Fruit fly (Drosophila melanogaster) whole organism, embryonic: Measurements from ENCODE around the gene Gfat2.

ENCODE experiments used
- Aef1 ChIP-seq: fragments of 200-800 bp; sonication (Bioruptor generic); IDR thresholded peaks from 3 replicates; pipeline ENCODE4 v1.3.6; 2022; ENCODE audit warnings: missing biosample characterization, missing genetic modification characterization
- Bdp1 ChIP-seq: fragments of 200-800 bp; sonication (Bioruptor generic); optimal IDR thresholded peaks from 3 replicates; lab custom pipeline; 2016; ENCODE audit warnings: missing biosample characterization, missing genetic modification characterization
- Bgb ChIP-seq: fragments of 200-800 bp; sonication (Bioruptor generic); IDR thresholded peaks from 2 replicates; pipeline ENCODE4 v1.3.6; 2022; ENCODE audit warnings: missing biosample characterization, missing genetic modification characterization; ENCODE audit not compliant: partially characterized antibody
- CG14710 ChIP-seq: fragments of 200-800 bp; sonication (Bioruptor generic); optimal IDR thresholded peaks from 3 replicates; lab custom pipeline; 2019; ENCODE audit warnings: missing biosample characterization, mild to moderate bottlenecking, missing genetic modification characterization, moderate library complexity
- CG14965 ChIP-seq: fragments of 200-800 bp; sonication (Bioruptor generic); optimal IDR thresholded peaks from 2 replicates; lab custom pipeline; 2016; ENCODE audit warnings: missing biosample characterization, missing genetic modification characterization, borderline replicate concordance
- CG18619 ChIP-seq: fragments of 200-800 bp; sonication (Bioruptor generic); optimal IDR thresholded peaks from 3 replicates; lab custom pipeline; 2017; ENCODE audit warnings: missing biosample characterization, mild to moderate bottlenecking, missing genetic modification characterization
- CG2116 ChIP-seq: fragments of 200-800 bp; sonication (Bioruptor generic); optimal IDR thresholded peaks from 3 replicates; lab custom pipeline; 2018; ENCODE audit warnings: missing biosample characterization, mild to moderate bottlenecking, missing genetic modification characterization
- CG2875 ChIP-seq: fragments of 200-800 bp; sonication (Bioruptor generic); optimal IDR thresholded peaks from 2 replicates; lab custom pipeline; 2017; ENCODE audit warnings: missing biosample characterization, mild to moderate bottlenecking, missing genetic modification characterization, missing genetic modification reagents
- CG4328 ChIP-seq: fragments of 200-800 bp; sonication (Bioruptor generic); optimal IDR thresholded peaks from 3 replicates; lab custom pipeline; 2017; ENCODE audit warnings: missing biosample characterization, missing genetic modification reagents, missing genetic modification characterization
- CG43689 ChIP-seq: fragments of 200-800 bp; sonication (Bioruptor generic); IDR thresholded peaks from 2 replicates; pipeline ENCODE4 v1.3.6; 2022; ENCODE audit warnings: missing biosample characterization, missing genetic modification characterization
- CG7372 ChIP-seq: fragments of 200-800 bp; sonication (Bioruptor generic); IDR thresholded peaks from 2 replicates; pipeline ENCODE4 v1.3.6; 2022; ENCODE audit warnings: missing biosample characterization, missing genetic modification characterization
- CG7556 ChIP-seq: fragments of 200-800 bp; sonication (Bioruptor generic); optimal IDR thresholded peaks from 2 replicates; lab custom pipeline; 2017; ENCODE audit warnings: missing biosample characterization, mild to moderate bottlenecking, missing genetic modification characterization
- CG8281 ChIP-seq: fragments of 200-800 bp; sonication (Bioruptor generic); optimal IDR thresholded peaks from 2 replicates; lab custom pipeline; 2018; ENCODE audit warnings: missing biosample characterization, mild to moderate bottlenecking, missing genetic modification characterization, moderate library complexity
- CG8359 ChIP-seq: fragments of 200-800 bp; sonication (Bioruptor generic); optimal IDR thresholded peaks from 2 replicates; lab custom pipeline; 2017; ENCODE audit warnings: missing biosample characterization, mild to moderate bottlenecking, missing genetic modification characterization, borderline replicate concordance
- CG8765 ChIP-seq: fragments of 200-800 bp; sonication (Bioruptor generic); IDR thresholded peaks from 2 replicates; pipeline ENCODE4 v1.3.6; 2022; ENCODE audit warnings: missing biosample characterization, missing genetic modification characterization
- E2f1 ChIP-seq: fragments of 200-800 bp; sonication (Bioruptor generic); IDR thresholded peaks from 2 replicates; pipeline ENCODE4 v1.3.6; 2022; ENCODE audit warnings: missing biosample characterization, missing genetic modification characterization
- Fer1 ChIP-seq: fragments of 200-800 bp; sonication (Bioruptor generic); optimal IDR thresholded peaks from 2 replicates; lab custom pipeline; 2017; ENCODE audit warnings: missing biosample characterization, mild to moderate bottlenecking, missing genetic modification characterization
- Hand ChIP-seq: fragments of 200-800 bp; sonication (Bioruptor generic); optimal IDR thresholded peaks from 2 replicates; lab custom pipeline; 2017; ENCODE audit warnings: mild to moderate bottlenecking, missing biosample characterization, missing genetic modification reagents, missing genetic modification characterization
- Hmx ChIP-seq: fragments of 200-800 bp; sonication (Bioruptor generic); optimal IDR thresholded peaks from 2 replicates; lab custom pipeline; 2016; ENCODE audit warnings: missing biosample characterization, missing genetic modification characterization
- Hr78 ChIP-seq, 2 experiments: fragments of 200-800 bp in 1 of 2; fragments of >200 bp in 1 of 2; sonication (Bioruptor generic) in 1 of 2; optimal IDR thresholded peaks; 2 replicates each; lab custom pipeline; 2017 to 2019; ENCODE audit warnings: missing biosample characterization in 2 of 2, missing genetic modification characterization in 2 of 2, mild to moderate bottlenecking in 1 of 2, moderate library complexity in 1 of 2
- Max ChIP-seq: fragments of 200-800 bp; sonication (Bioruptor generic); optimal IDR thresholded peaks from 2 replicates; lab custom pipeline; 2016; ENCODE audit warnings: missing biosample characterization, mild to moderate bottlenecking, missing genetic modification characterization
- Mes4 ChIP-seq: fragments of 200-800 bp; sonication (Bioruptor generic); optimal IDR thresholded peaks from 2 replicates; lab custom pipeline; 2016; ENCODE audit warnings: missing biosample characterization, missing genetic modification characterization
- NK7.1 ChIP-seq: fragments of 200-800 bp; sonication (Bioruptor generic); optimal IDR thresholded peaks from 3 replicates; lab custom pipeline; 2016; ENCODE audit warnings: missing biosample characterization, missing genetic modification characterization
- NfI ChIP-seq: fragments of 200-800 bp; sonication (Bioruptor generic); optimal IDR thresholded peaks from 3 replicates; lab custom pipeline; 2018; ENCODE audit warnings: missing biosample characterization, mild to moderate bottlenecking, missing genetic modification characterization, moderate library complexity
- PHDP ChIP-seq: fragments of 200-800 bp; sonication (Bioruptor generic); optimal IDR thresholded peaks from 3 replicates; lab custom pipeline; 2018; ENCODE audit warnings: missing biosample characterization, mild to moderate bottlenecking, missing genetic modification characterization, moderate library complexity
- YL-1 ChIP-seq: fragments of 200-800 bp; sonication (Bioruptor generic); optimal IDR thresholded peaks from 3 replicates; lab custom pipeline; 2017; ENCODE audit warnings: missing biosample characterization, mild to moderate bottlenecking, missing genetic modification characterization
- bbx ChIP-seq: fragments of 200-800 bp; sonication (Bioruptor generic); IDR thresholded peaks from 2 replicates; pipeline ENCODE4 v1.3.6; 2022; ENCODE audit warnings: missing biosample characterization, missing genetic modification characterization; ENCODE audit not compliant: partially characterized antibody
- bigmax ChIP-seq: fragments of 200-800 bp; sonication (Bioruptor generic); optimal IDR thresholded peaks from 2 replicates; lab custom pipeline; 2018; ENCODE audit warnings: missing biosample characterization, mild to moderate bottlenecking, missing genetic modification characterization
- bsh ChIP-seq, 2 experiments: fragments of 200-800 bp; sonication (Bioruptor generic); optimal IDR thresholded peaks; 2 replicates each; lab custom pipeline; 2017 to 2018; ENCODE audit warnings: mild to moderate bottlenecking in 2 of 2, missing biosample characterization in 2 of 2, missing genetic modification characterization in 2 of 2, moderate library complexity in 1 of 2
- cas ChIP-seq: fragments of 200-800 bp; sonication (Bioruptor generic); IDR thresholded peaks from 2 replicates; pipeline ENCODE4 v1.3.6; 2022; ENCODE audit warnings: missing biosample characterization, missing genetic modification characterization
- caup ChIP-seq: fragments of 200-800 bp; sonication (Bioruptor generic); optimal IDR thresholded peaks from 3 replicates; lab custom pipeline; 2017; ENCODE audit warnings: missing biosample characterization, mild to moderate bottlenecking, missing genetic modification characterization, moderate library complexity; ENCODE audit not compliant: severe bottlenecking
- chn ChIP-seq: fragments of 200-800 bp; sonication (Bioruptor generic); optimal IDR thresholded peaks from 2 replicates; lab custom pipeline; 2016; ENCODE audit warnings: missing biosample characterization, missing genetic modification characterization
- dan ChIP-seq: fragments of 200-800 bp; sonication (Bioruptor generic); IDR thresholded peaks from 2 replicates; pipeline ENCODE4 v1.3.6; 2022; ENCODE audit warnings: missing biosample characterization, missing genetic modification characterization
- disco-r ChIP-seq: fragments of 200-800 bp; sonication (Bioruptor generic); optimal IDR thresholded peaks from 2 replicates; lab custom pipeline; 2016; ENCODE audit warnings: missing biosample characterization, missing genetic modification characterization
- hb ChIP-seq: fragments of 200-800 bp; sonication (Bioruptor generic); IDR thresholded peaks from 3 replicates; pipeline ENCODE4 v1.3.6; 2022; ENCODE audit warnings: missing biosample characterization, missing genetic modification characterization; ENCODE audit not compliant: partially characterized antibody
- insv ChIP-seq, 2 experiments: fragments of 200-800 bp; sonication (Bioruptor generic); optimal IDR thresholded peaks; 3 replicates each; lab custom pipeline; 2016 to 2018; ENCODE audit warnings: missing biosample characterization in 2 of 2, missing genetic modification characterization in 2 of 2
- kay ChIP-seq: fragments of 200-800 bp; sonication (Bioruptor generic); optimal IDR thresholded peaks from 2 replicates; lab custom pipeline; 2016; ENCODE audit warnings: missing biosample characterization, missing genetic modification characterization
- maf-S ChIP-seq: fragments of 200-800 bp; sonication (Bioruptor generic); optimal IDR thresholded peaks from 2 replicates; lab custom pipeline; 2016; ENCODE audit warnings: missing biosample characterization, missing genetic modification characterization
- oc ChIP-seq: fragments of 200-800 bp; sonication (Bioruptor generic); optimal IDR thresholded peaks from 2 replicates; lab custom pipeline; 2018; ENCODE audit warnings: missing biosample characterization, mild to moderate bottlenecking, missing genetic modification characterization, moderate library complexity
- otp ChIP-seq: fragments of 200-800 bp; sonication (Bioruptor generic); IDR thresholded peaks from 3 replicates; pipeline ENCODE4, ENCODE4 v1.3.6; 2022; ENCODE audit warnings: missing biosample characterization, missing genetic modification characterization
- pum ChIP-seq: fragments of 200-800 bp; sonication (Bioruptor generic); optimal IDR thresholded peaks from 2 replicates; lab custom pipeline; 2016; ENCODE audit warnings: missing biosample characterization, missing genetic modification characterization
- pzg ChIP-seq: fragments of 200-800 bp; sonication (Bioruptor generic); optimal IDR thresholded peaks from 3 replicates; lab custom pipeline; 2018; ENCODE audit warnings: missing biosample characterization, mild to moderate bottlenecking, missing genetic modification characterization, moderate library complexity
- ro ChIP-seq: fragments of 200-800 bp; sonication (Bioruptor generic); IDR thresholded peaks from 2 replicates; pipeline ENCODE4 v1.3.6; 2022; ENCODE audit warnings: missing biosample characterization, missing genetic modification characterization
- slbo ChIP-seq: fragments of 200-800 bp; sonication (Bioruptor generic); IDR thresholded peaks from 2 replicates; pipeline ENCODE4 v1.3.6; 2022; ENCODE audit warnings: missing biosample characterization, missing genetic modification characterization
- sob ChIP-seq: fragments of 200-800 bp; sonication (Bioruptor generic); IDR thresholded peaks from 2 replicates; pipeline ENCODE4 v1.3.6; 2022; ENCODE audit warnings: missing biosample characterization, missing genetic modification characterization
- ttk ChIP-seq: fragments of 200-800 bp; sonication (Bioruptor generic); IDR thresholded peaks from 2 replicates; pipeline ENCODE4 v2.1.2; 2022; ENCODE audit warnings: missing biosample characterization, missing genetic modification characterization
- unpg ChIP-seq: fragments of 200-800 bp; sonication (Bioruptor generic); optimal IDR thresholded peaks from 3 replicates; lab custom pipeline; 2018; ENCODE audit warnings: missing biosample characterization, mild to moderate bottlenecking, missing genetic modification characterization, moderate library complexity
- yki ChIP-seq: fragments of >200 bp; optimal IDR thresholded peaks from 3 replicates; lab custom pipeline; 2018
- zfh1 ChIP-seq: fragments of 200-800 bp; sonication (Bioruptor generic); IDR thresholded peaks from 3 replicates; pipeline ENCODE4 v1.3.6; 2022; ENCODE audit warnings: missing biosample characterization, missing genetic modification characterization

Gfat2 gene

DNA sequence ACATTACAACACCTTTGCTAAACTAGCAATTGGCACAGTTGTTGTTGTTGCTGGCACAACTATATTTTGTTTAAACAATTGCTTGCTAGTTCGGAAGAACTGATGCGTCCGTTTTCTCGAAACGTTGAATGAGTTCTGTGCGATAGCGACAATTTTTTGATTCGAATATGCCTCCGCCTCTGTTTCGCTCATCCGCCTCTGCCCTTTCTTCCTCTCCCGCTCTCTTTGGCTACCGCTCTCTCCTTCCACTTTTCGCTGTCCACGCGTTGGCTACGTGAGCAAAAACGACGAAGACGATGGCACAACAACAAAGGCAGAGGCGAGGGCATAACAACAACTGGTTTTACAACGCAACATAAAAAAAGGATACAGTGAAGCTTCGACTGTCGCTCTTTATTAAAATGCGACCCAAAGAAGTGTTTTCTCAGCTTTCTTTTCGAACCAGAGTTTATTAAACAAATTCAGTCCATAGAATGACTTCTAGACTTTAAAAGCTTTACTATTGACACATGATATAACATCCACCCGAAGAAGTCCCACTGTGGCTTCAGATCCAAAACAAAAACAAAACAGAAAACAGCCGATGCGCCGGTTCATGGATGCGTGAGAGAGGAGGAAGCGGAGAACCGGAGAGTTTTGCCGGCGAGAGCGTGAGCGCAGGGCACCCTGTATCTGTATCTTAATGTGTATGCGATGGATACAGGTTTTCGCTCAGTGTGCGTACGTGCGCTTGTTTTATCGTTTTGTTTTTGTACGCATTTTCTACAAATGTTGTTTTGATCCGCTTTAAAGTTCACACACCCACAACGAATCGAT, 13.2 kb downstream of the Gfat2 start (continued):
- peak; percentile 98 for TF ChIP-seq kay (GFP tag; lab: Kevin White, UChicago)
- peak; percentile 99 for TF ChIP-seq CG18619 (GFP tag; lab: Kevin White, UChicago)
- no peak for TF ChIP-seq slbo (GFP tag; lab: Robert Waterston, UW)
- peak; percentile 99 for TF ChIP-seq caup
- no peak for TF ChIP-seq Bgb (GFP tag; lab: Robert Waterston, UW)
- TF ChIP-seq zfh1 (GFP tag; lab: Robert Waterston, UW): no peak
- TF ChIP-seq Max (GFP tag; lab: Kevin White, UChicago): peak; percentile 99
- TF ChIP-seq CG8765 (GFP tag; lab: Robert Waterston, UW): no peak
- TF ChIP-seq CG7372 (GFP tag; lab: Robert Waterston, UW): no peak
- TF ChIP-seq chn (GFP tag; lab: Kevin White, UChicago): peak; percentile 100
- no peak for TF ChIP-seq otp
- peak; percentile 99 for TF ChIP-seq unpg
- TF ChIP-seq CG8281 (tag; lab: Kevin White, UChicago): peak; percentile 94
- TF ChIP-seq CG14965: peak; percentile 93
- TF ChIP-seq PHDP (tag; lab: Kevin White, UChicago): peak; percentile 99
- TF ChIP-seq CG7556 (GFP tag; lab: Kevin White, UChicago): peak; percentile 100
- peak in 1 of 2 experiments; percentile 96 for TF ChIP-seq Hr78 (GFP tag; optimal IDR thresholded peaks at IDR 0.05; lab: Kevin White, UChicago)
- peak; percentile 85 for TF ChIP-seq bigmax
- peak; percentile 99 for TF ChIP-seq disco-r (GFP tag; lab: Kevin White, UChicago)
- TF ChIP-seq CG8359 (GFP tag; lab: Kevin White, UChicago): peak; percentile 94
- no peak for TF ChIP-seq bbx (GFP tag; lab: Robert Waterston, UW)
- TF ChIP-seq insv (GFP tag; optimal IDR thresholded peaks at IDR 0.05; lab: Kevin White, UChicago): peak; percentile 84 to 85
- peak; percentile 99 for TF ChIP-seq maf-S
- peak; percentile 90 for TF ChIP-seq CG2116 (GFP tag; lab: Kevin White, UChicago)
- TF ChIP-seq cas (GFP tag; lab: Robert Waterston, UW): no peak
- peak; percentile 99 for TF ChIP-seq Mes4 (GFP tag; lab: Kevin White, UChicago)
- no peak for TF ChIP-seq sob (GFP tag; lab: Robert Waterston, UW)
- TF ChIP-seq oc (tag; lab: Kevin White, UChicago): peak; percentile 99
- TF ChIP-seq Hmx (GFP tag; lab: Kevin White, UChicago): peak; percentile 98
- no peak for TF ChIP-seq Aef1 (GFP tag; lab: Robert Waterston, UW)
- TF ChIP-seq NK7.1: peak; percentile 99
- peak; percentile 100 for TF ChIP-seq pum (GFP tag; lab: Kevin White, UChicago)
- no peak for TF ChIP-seq dan (GFP tag; lab: Robert Waterston, UW)
- peak; percentile 98 for TF ChIP-seq CG2875 (GFP tag; lab: Kevin White, UChicago)
- no peak for TF ChIP-seq CG43689 (GFP tag; lab: Robert Waterston, UW)
- TF ChIP-seq YL-1: peak; percentile 99
- peak; percentile 100 for TF ChIP-seq NfI (GFP tag; lab: Kevin White, UChicago)
- no peak for TF ChIP-seq ttk (GFP tag; lab: Robert Waterston, UW)
- peak; percentile 44 for TF ChIP-seq pzg (GFP tag; lab: Kevin White, UChicago)
- no peak for TF ChIP-seq ro
- peak; percentile 96 for TF ChIP-seq Bdp1 (GFP tag; lab: Kevin White, UChicago)
- peak; percentile 29 for TF ChIP-seq yki
- TF ChIP-seq CG14710: peak; percentile 97
- peak; percentile 100 for TF ChIP-seq Hand
- no peak for TF ChIP-seq hb (GFP tag; lab: Robert Waterston, UW)
- TF ChIP-seq E2f1 (GFP tag; lab: Robert Waterston, UW): no peak
- TF ChIP-seq CG4328 (GFP tag; lab: Kevin White, UChicago): peak; percentile 98
- TF ChIP-seq bsh (GFP tag; optimal IDR thresholded peaks at IDR 0.05; lab: Kevin White, UChicago): peak; percentile 99 to 100
- TF ChIP-seq Fer1 (GFP tag; lab: Kevin White, UChicago): peak; percentile 100
